Worm (Caenorhabditis elegans) whole organism, L4 larva: Measurements from ENCODE around the gene mboa-4.
A peak's percentile ranks its signal among the peaks of the same experiment; 100 is the strongest.

Experiments used
- F49E8.2 ChIP-seq: sonication (generic microtip); optimal IDR thresholded peaks from 2 replicates; lab custom pipeline; 2016; ENCODE audit warnings: missing compliant biosample characterization, mild to moderate bottlenecking, missing genetic modification characterization, borderline replicate concordance
- T20F7.1 ChIP-seq: fragments of 200-800 bp; sonication (Bioruptor generic); optimal IDR thresholded peaks from 2 replicates; lab custom pipeline; 2018; ENCODE audit warnings: mild to moderate bottlenecking, missing genetic modification characterization, missing compliant biosample characterization
- Y48G9A.11 ChIP-seq: fragments of 200-800 bp; sonication (Bioruptor generic); IDR thresholded peaks from 2 replicates; pipeline ENCODE4 v1.3.6; 2022; ENCODE audit warnings: missing genetic modification reagents, missing genetic modification characterization, missing compliant biosample characterization
- ZK546.5 ChIP-seq, 2 experiments: sonication (generic microtip); optimal IDR thresholded peaks; 2 replicates each; lab custom pipeline; 2017; ENCODE audit warnings: missing biosample characterization in 2 of 2, missing genetic modification characterization in 2 of 2
- ama-1 ChIP-seq: fragments of 150-350 bp; optimal IDR thresholded peaks from 2 replicates; lab custom pipeline; 2014; ENCODE audit warnings: inconsistent platforms, mixed read lengths
- attf-4 ChIP-seq: sonication (generic microtip); optimal IDR thresholded peaks from 3 replicates; lab custom pipeline; 2017; ENCODE audit warnings: missing biosample characterization, missing genetic modification characterization
- ceh-20 ChIP-seq: fragments of 200-800 bp; sonication (Bioruptor generic); IDR thresholded peaks from 2 replicates; pipeline ENCODE4 v1.3.6; 2022; ENCODE audit warnings: missing genetic modification reagents, missing genetic modification characterization, missing compliant biosample characterization
- ceh-32 ChIP-seq: sonication (generic microtip); optimal IDR thresholded peaks from 2 replicates; lab custom pipeline; 2016; ENCODE audit warnings: mild to moderate bottlenecking, missing genetic modification characterization, missing compliant biosample characterization; ENCODE audit not compliant: poor library complexity
- ctbp-1 ChIP-seq: fragments of 200-800 bp; sonication (Bioruptor generic); IDR thresholded peaks from 2 replicates; pipeline ENCODE4 v1.3.6; 2022; ENCODE audit warnings: missing genetic modification reagents, missing genetic modification characterization, missing compliant biosample characterization
- daf-12 ChIP-seq: fragments of 150-350 bp; optimal IDR thresholded peaks from 2 replicates; lab custom pipeline; 2014; ENCODE audit warnings: missing biosample characterization, missing genetic modification reagents, missing genetic modification characterization
- daf-19 ChIP-seq: fragments of 200-800 bp; sonication (Bioruptor generic); conservative IDR thresholded peaks from 2 replicates; pipeline ENCODE4 v1.3.6; 2022; ENCODE audit warnings: missing genetic modification characterization, missing compliant biosample characterization
- dmd-8 ChIP-seq: fragments of 200-800 bp; sonication (Bioruptor generic); IDR thresholded peaks from 2 replicates; pipeline ENCODE4 v1.3.6; 2022; ENCODE audit warnings: missing genetic modification characterization, missing compliant biosample characterization
- egl-43 ChIP-seq: fragments of 200-800 bp; sonication (Bioruptor generic); IDR thresholded peaks from 2 replicates; pipeline ENCODE4 v1.3.6; 2022; ENCODE audit warnings: missing genetic modification reagents, missing genetic modification characterization, missing compliant biosample characterization
- fkh-10 ChIP-seq: fragments of 150-350 bp; optimal IDR thresholded peaks from 2 replicates; lab custom pipeline; 2014; ENCODE audit warnings: missing biosample characterization, missing genetic modification reagents, missing genetic modification characterization
- hmg-1.1 ChIP-seq: fragments of 200-800 bp; sonication (Bioruptor generic); IDR thresholded peaks from 2 replicates; pipeline ENCODE4 v1.3.6; 2022; ENCODE audit warnings: missing genetic modification reagents, missing genetic modification characterization, missing compliant biosample characterization
- lin-38 ChIP-seq: fragments of 200-800 bp; sonication (Bioruptor generic); IDR thresholded peaks from 2 replicates; pipeline ENCODE4 v1.3.6; 2022; ENCODE audit warnings: missing genetic modification reagents, missing genetic modification characterization, missing compliant biosample characterization
- madf-9 ChIP-seq: fragments of 200-800 bp; sonication (Bioruptor generic); conservative IDR thresholded peaks from 2 replicates; pipeline ENCODE4 v1.3.6; 2022; ENCODE audit warnings: missing genetic modification reagents, missing genetic modification characterization, missing compliant biosample characterization
- mep-1 ChIP-seq: fragments of 150-350 bp; sonication (generic microtip); optimal IDR thresholded peaks from 3 replicates; lab custom pipeline; 2014; ENCODE audit warnings: missing biosample characterization, missing genetic modification characterization
- mes-2 ChIP-seq: sonication (generic microtip); optimal IDR thresholded peaks from 2 replicates; lab custom pipeline; 2016; ENCODE audit warnings: missing genotype, mild to moderate bottlenecking, missing genetic modification characterization, missing compliant biosample characterization; ENCODE audit not compliant: poor library complexity, severe bottlenecking
- nhr-111 ChIP-seq: fragments of 200-800 bp; sonication (Bioruptor generic); optimal IDR thresholded peaks from 2 replicates; lab custom pipeline; 2018; ENCODE audit warnings: mild to moderate bottlenecking, missing genetic modification characterization, missing compliant biosample characterization
- nhr-28 ChIP-seq: fragments of 150-350 bp; optimal IDR thresholded peaks from 2 replicates; lab custom pipeline; 2014; ENCODE audit warnings: missing biosample characterization, missing genetic modification characterization
- nhr-77 ChIP-seq: fragments of 150-350 bp; optimal IDR thresholded peaks from 2 replicates; lab custom pipeline; 2014; ENCODE audit warnings: missing biosample characterization, missing genetic modification characterization
- pha-4 ChIP-seq, 2 experiments: fragments of 150-350 bp in 1 of 2; fragments of 200-800 bp in 1 of 2; sonication (Bioruptor generic) in 1 of 2; IDR thresholded peaks in 1 of 2; optimal IDR thresholded peaks in 1 of 2; 2 replicates each; pipeline versions ENCODE4 v1.3.6 to Lab custom; 2014 to 2022; ENCODE audit warnings: missing genetic modification characterization in 2 of 2, missing genetic modification reagents in 2 of 2, missing biosample characterization in 1 of 2, missing compliant biosample characterization in 1 of 2
- rbr-2 ChIP-seq: sonication (generic microtip); optimal IDR thresholded peaks from 2 replicates; lab custom pipeline; 2016; ENCODE audit warnings: missing genotype, missing genetic modification characterization, missing compliant biosample characterization
- saeg-2 ChIP-seq: fragments of 200-800 bp; sonication (Bioruptor generic); IDR thresholded peaks from 2 replicates; pipeline ENCODE4 v1.3.6; 2022; ENCODE audit warnings: missing genetic modification reagents, missing genetic modification characterization, missing compliant biosample characterization
- sdz-12 ChIP-seq: fragments of 200-800 bp; sonication (Bioruptor generic); optimal IDR thresholded peaks from 2 replicates; lab custom pipeline; 2018; ENCODE audit warnings: mild to moderate bottlenecking, missing genetic modification characterization, missing compliant biosample characterization
- snpc-1.2 ChIP-seq: fragments of 200-800 bp; sonication (Bioruptor generic); IDR thresholded peaks from 2 replicates; pipeline ENCODE4 v1.3.6; 2022; ENCODE audit warnings: missing genetic modification reagents, missing genetic modification characterization, missing compliant biosample characterization
- unc-130 ChIP-seq: sonication (generic microtip); optimal IDR thresholded peaks from 2 replicates; lab custom pipeline; 2016; ENCODE audit warnings: missing genetic modification reagents, missing genetic modification characterization, missing compliant biosample characterization
- unc-62 ChIP-seq, 3 experiments: fragments of 150-350 bp in 1 of 3; sonication (generic microtip); optimal IDR thresholded peaks in 2 of 3; peaks in 1 of 3; 1 replicate in 1 of 3; 2 replicates in 2 of 3; lab custom pipeline; 2014 to 2017; ENCODE audit warnings: missing biosample characterization in 3 of 3, missing genetic modification characterization in 3 of 3, missing genetic modification reagents in 3 of 3, missing genotype in 1 of 3
- zag-1 ChIP-seq: fragments of 150-350 bp; optimal IDR thresholded peaks from 2 replicates; lab custom pipeline; 2014; ENCODE audit warnings: missing biosample characterization, missing genetic modification characterization
- zip-11 ChIP-seq: fragments of 200-800 bp; sonication (Bioruptor generic); IDR thresholded peaks from 2 replicates; pipeline ENCODE4 v1.3.6; 2022; ENCODE audit warnings: missing genetic modification characterization, missing compliant biosample characterization
- ztf-11 ChIP-seq: fragments of 150-350 bp; optimal IDR thresholded peaks from 2 replicates; lab custom pipeline; 2014; ENCODE audit warnings: missing biosample characterization, missing genetic modification characterization

Gene mboa-4

DNA sequence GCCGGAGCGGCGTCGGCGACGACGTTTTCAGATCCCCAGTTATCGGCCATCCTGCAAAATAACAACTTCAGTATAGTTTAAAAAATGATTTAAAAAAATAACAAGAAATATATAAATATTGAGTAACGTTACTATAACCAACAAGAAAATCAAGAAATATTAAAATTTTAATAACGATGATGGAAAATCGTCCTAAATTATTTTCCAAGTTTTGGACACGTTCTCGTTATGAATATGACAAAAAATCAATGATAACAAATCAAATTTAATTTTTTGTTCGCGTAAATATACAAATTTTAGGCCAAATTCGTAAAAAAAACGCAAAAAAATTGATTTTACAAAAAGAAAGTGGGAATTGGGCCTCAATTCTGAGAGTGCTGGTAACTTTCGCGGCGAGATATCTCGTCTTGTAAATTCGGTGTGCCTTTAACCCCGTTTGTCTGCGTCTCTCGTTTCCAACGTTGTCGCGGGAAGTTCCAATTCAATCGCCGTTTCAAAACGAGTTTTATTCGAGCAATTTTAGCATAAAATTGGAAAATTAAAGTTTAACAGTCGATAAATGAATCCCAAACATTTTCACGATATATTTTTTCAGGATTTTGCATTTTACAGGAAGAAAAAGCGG lies 48.7 kb downstream of the mboa-4 start, which contains the start of gene rps-5 (continued):
- TF ChIP-seq sdz-12 (GFP tag; lab: Kevin White, UChicago) = no peak
- no peak for TF ChIP-seq daf-12 (tag; lab: Kevin White, UChicago)
- TF ChIP-seq mes-2 = peak; percentile 63
- no peak for TF ChIP-seq ceh-20 (GFP tag; lab: Robert Waterston, UW)
- TF ChIP-seq nhr-111 = no peak
- TF ChIP-seq T20F7.1 (GFP tag; lab: Kevin White, UChicago) = no peak
- no peak for TF ChIP-seq fkh-10 (GFP tag; lab: Kevin White, UChicago)
- TF ChIP-seq madf-9 (GFP tag; lab: Robert Waterston, UW) = no peak
- TF ChIP-seq unc-130 = no peak
- TF ChIP-seq, all 104 proteins: peak for 15

DNA sequence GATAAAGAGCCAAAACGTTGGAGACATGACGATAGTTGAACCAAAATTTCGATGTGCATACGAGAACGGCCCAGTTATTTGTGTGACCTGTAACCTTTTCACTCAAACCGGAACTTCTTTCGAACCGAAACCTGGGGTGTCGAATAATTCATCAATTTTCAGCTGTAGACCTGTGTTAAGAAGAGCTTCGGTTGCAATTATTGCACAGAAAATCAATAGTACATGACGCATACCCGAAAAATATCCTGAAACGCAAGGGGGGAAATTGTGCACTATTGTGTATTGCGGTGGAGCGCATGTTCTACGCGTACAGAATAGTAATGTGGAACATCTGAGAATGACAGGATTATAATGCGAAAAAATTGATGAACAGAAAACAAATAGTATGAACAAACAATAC lies 50.0 kb downstream of the mboa-4 start, which contains the start of gene pigk-1:
Gene pigk-1 (minus strand): TSS at position 248 of the 400 bp plus-strand sequence.
- TF ChIP-seq mes-2 (no peak), madf-9 (GFP tag; lab: Robert Waterston, UW) (0 out of 2 replicates have a peak, but pooled peaks have one; percentile 17), unc-130 (no peak), snpc-1.2 (GFP tag; lab: Robert Waterston, UW) (peak; percentile 62; the same call in 1 of the 2 replicates), attf-4 (tag; lab: Kevin White, UChicago) (no peak), zip-11 (GFP tag; lab: Robert Waterston, UW) (no peak), daf-19 (GFP tag; lab: Robert Waterston, UW) (0 out of 2 replicates have a peak, but pooled peaks have one; percentile 41), unc-62 (GFP tag; optimal IDR thresholded peaks at IDR 0.05 in 1 of 2; lab: Kevin White, UChicago) (no peak), unc-62 (tag; optimal IDR thresholded peaks at IDR 0.05; lab: Kevin White, UChicago) (no peak), F49E8.2 (tag; lab: Kevin White, UChicago) (peak; percentile 58), zag-1 (tag; lab: Kevin White, UChicago) (no peak), dmd-8 (0 out of 2 replicates have a peak, but pooled peaks have one; percentile 46), ctbp-1 (GFP tag; lab: Robert Waterston, UW) (peak; percentile 12; the same call in 1 of the 2 replicates), nhr-28 (no peak), Y48G9A.11 (GFP tag; lab: Robert Waterston, UW) (peak; percentile 41; the same call in 1 of the 2 replicates), nhr-77 (no peak), lin-38 (GFP tag; lab: Robert Waterston, UW) (peak; percentile 52), mep-1 (tag; lab: Kevin White, UChicago) (no peak), egl-43 (GFP tag; lab: Robert Waterston, UW) (0 out of 2 replicates have a peak, but pooled peaks have one; percentile 18), ama-1 (lab: Kevin White, UChicago) (peak; percentile 65), hmg-1.1 (GFP tag; lab: Robert Waterston, UW) (0 out of 2 replicates have a peak, but pooled peaks have one; percentile 15), fkh-10 (GFP tag; lab: Kevin White, UChicago) (no peak), rbr-2 (tag; lab: Kevin White, UChicago) (no peak), ZK546.5 (tag; optimal IDR thresholded peaks at IDR 0.05; lab: Kevin White, UChicago) (peak in 1 of 2 experiments; percentile 27), pha-4 (GFP tag; IDR thresholded peaks at IDR 0.05; lab: Robert Waterston, UW) (peak; percentile 54; the same call in 1 of the 2 replicates), pha-4 (tag; optimal IDR thresholded peaks at IDR 0.05; lab: Kevin White, UChicago) (no peak), saeg-2 (GFP tag; lab: Robert Waterston, UW) (no peak), ceh-32 (tag; lab: Kevin White, UChicago) (no peak), ztf-11 (no peak)
